Worm (Caenorhabditis elegans) whole organism, L2 larva: ENCODE measurements around the gene clec-72.

Experiments
- C34F6.9 ChIP-seq: fragments of 150-350 bp; optimal IDR thresholded peaks from 2 replicates; lab custom pipeline; 2014; ENCODE audit warnings: missing biosample characterization, missing genetic modification characterization
- F13H6.1 ChIP-seq: sonication (generic microtip); optimal IDR thresholded peaks from 2 replicates; lab custom pipeline; 2016; ENCODE audit warnings: missing genetic modification characterization, missing compliant biosample characterization
- R02D3.7 ChIP-seq: fragments of 150-350 bp; optimal IDR thresholded peaks from 2 replicates; lab custom pipeline; 2014; ENCODE audit warnings: missing biosample characterization, missing genetic modification characterization
- Y55F3AM.14 ChIP-seq: fragments of 200-800 bp; sonication (Bioruptor generic); optimal IDR thresholded peaks from 2 replicates; lab custom pipeline; 2018; ENCODE audit warnings: mild to moderate bottlenecking, missing genetic modification characterization, missing compliant biosample characterization
- alr-1 ChIP-seq: fragments of 150-350 bp; optimal IDR thresholded peaks from 2 replicates; lab custom pipeline; 2014; ENCODE audit warnings: missing biosample characterization, missing genetic modification characterization
- aly-2 ChIP-seq: fragments of 150-350 bp; optimal IDR thresholded peaks from 2 replicates; lab custom pipeline; 2014; ENCODE audit warnings: missing biosample characterization, missing genetic modification characterization
- ama-1 ChIP-seq: fragments of 150-350 bp; optimal IDR thresholded peaks from 2 replicates; lab custom pipeline; 2018; ENCODE audit warnings: inconsistent platforms
- blmp-1 ChIP-seq: sonication (generic microtip); optimal IDR thresholded peaks from 2 replicates; lab custom pipeline; 2017; ENCODE audit warnings: missing genetic modification characterization, mild to moderate bottlenecking, missing compliant biosample characterization, antibody characterized with exemption, moderate library complexity; ENCODE audit not compliant: insufficient read depth
- ceh-16 ChIP-seq: fragments of 150-350 bp; optimal IDR thresholded peaks from 2 replicates; lab custom pipeline; 2014; ENCODE audit warnings: missing biosample characterization, missing genetic modification characterization
- ceh-82 ChIP-seq: fragments of 150-350 bp; optimal IDR thresholded peaks from 2 replicates; lab custom pipeline; 2014; ENCODE audit warnings: missing biosample characterization, missing genetic modification characterization
- dmd-4 ChIP-seq: sonication (generic microtip); optimal IDR thresholded peaks from 2 replicates; lab custom pipeline; 2017; ENCODE audit warnings: missing biosample characterization, missing genetic modification characterization
- egl-27 ChIP-seq: sonication (generic microtip); optimal IDR thresholded peaks from 3 replicates; lab custom pipeline; 2017; ENCODE audit warnings: missing biosample characterization, missing genetic modification reagents, missing genetic modification characterization
- elt-1 ChIP-seq: fragments of 150-350 bp; optimal IDR thresholded peaks from 2 replicates; lab custom pipeline; 2014; ENCODE audit warnings: missing biosample characterization, missing genetic modification characterization
- elt-3 ChIP-seq: sonication (generic microtip); optimal IDR thresholded peaks from 2 replicates; lab custom pipeline; 2017; ENCODE audit warnings: missing biosample characterization, missing genetic modification characterization
- fos-1 ChIP-seq: fragments of 150-350 bp; optimal IDR thresholded peaks from 2 replicates; lab custom pipeline; 2014; ENCODE audit warnings: missing biosample characterization, missing genetic modification characterization
- gmeb-1 ChIP-seq: fragments of 150-350 bp; optimal IDR thresholded peaks from 2 replicates; lab custom pipeline; 2014; ENCODE audit warnings: missing biosample characterization, missing genetic modification characterization
- lin-11 ChIP-seq: fragments of 150-350 bp; sonication (generic microtip); optimal IDR thresholded peaks from 2 replicates; lab custom pipeline; 2014; ENCODE audit warnings: missing biosample characterization, missing genetic modification characterization, inconsistent platforms, mixed read lengths
- lin-39 ChIP-seq: fragments of 150-350 bp; optimal IDR thresholded peaks from 2 replicates; lab custom pipeline; 2014; ENCODE audit warnings: missing biosample characterization, missing genetic modification reagents, missing genetic modification characterization
- lsy-2 ChIP-seq, 2 experiments: fragments of 150-350 bp in 1 of 2; sonication (generic microtip) in 1 of 2; optimal IDR thresholded peaks; 2 replicates each; lab custom pipeline; 2014 to 2017; ENCODE audit warnings: missing biosample characterization in 2 of 2, missing genetic modification characterization in 2 of 2
- mab-5 ChIP-seq: fragments of 150-350 bp; optimal IDR thresholded peaks from 2 replicates; lab custom pipeline; 2014; ENCODE audit warnings: missing biosample characterization, missing genetic modification characterization
- mbf-1 ChIP-seq: sonication (generic microtip); optimal IDR thresholded peaks from 2 replicates; lab custom pipeline; 2017; ENCODE audit warnings: missing biosample characterization, missing genetic modification characterization
- mdl-1 ChIP-seq, 2 experiments: fragments of 150-350 bp in 1 of 2; sonication (generic microtip) in 1 of 2; optimal IDR thresholded peaks; 2 replicates each; lab custom pipeline; 2017; ENCODE audit warnings: missing biosample characterization in 2 of 2, missing genetic modification characterization in 2 of 2
- nhr-10 ChIP-seq: sonication (generic microtip); optimal IDR thresholded peaks from 2 replicates; lab custom pipeline; 2017; ENCODE audit warnings: missing biosample characterization, missing genetic modification characterization
- nhr-11 ChIP-seq: fragments of 150-350 bp; optimal IDR thresholded peaks from 2 replicates; lab custom pipeline; 2014; ENCODE audit warnings: missing biosample characterization, missing genetic modification characterization
- nhr-12 ChIP-seq: fragments of 150-350 bp; optimal IDR thresholded peaks from 2 replicates; lab custom pipeline; 2014; ENCODE audit warnings: missing biosample characterization, missing genetic modification characterization
- nhr-129 ChIP-seq: fragments of 150-350 bp; optimal IDR thresholded peaks from 2 replicates; lab custom pipeline; 2014; ENCODE audit warnings: missing biosample characterization, missing genetic modification characterization
- nhr-21 ChIP-seq: fragments of 150-350 bp; optimal IDR thresholded peaks from 2 replicates; lab custom pipeline; 2014; ENCODE audit warnings: missing biosample characterization, missing genetic modification characterization
- nhr-23 ChIP-seq: fragments of 150-350 bp; optimal IDR thresholded peaks from 2 replicates; lab custom pipeline; 2014; ENCODE audit warnings: missing biosample characterization, missing genetic modification reagents, missing genetic modification characterization
- nhr-6 ChIP-seq: fragments of 150-350 bp; optimal IDR thresholded peaks from 2 replicates; lab custom pipeline; 2014; ENCODE audit warnings: missing biosample characterization, missing genetic modification characterization
- peb-1 ChIP-seq: fragments of 150-350 bp; optimal IDR thresholded peaks from 2 replicates; lab custom pipeline; 2014; ENCODE audit warnings: missing biosample characterization, missing genetic modification characterization
- sem-4 ChIP-seq: fragments of 150-350 bp; optimal IDR thresholded peaks from 2 replicates; lab custom pipeline; 2014; ENCODE audit warnings: missing biosample characterization, missing genetic modification reagents, missing genetic modification characterization
- skn-1 ChIP-seq: sonication (generic microtip); optimal IDR thresholded peaks from 2 replicates; lab custom pipeline; 2017; ENCODE audit warnings: missing biosample characterization, missing genetic modification characterization
- sma-9 ChIP-seq, 2 experiments: fragments of 150-350 bp in 1 of 2; sonication (generic microtip) in 1 of 2; optimal IDR thresholded peaks; 2 replicates each; lab custom pipeline; 2014 to 2016; ENCODE audit warnings: missing genetic modification characterization in 2 of 2, mild to moderate bottlenecking in 1 of 2, missing biosample characterization in 1 of 2, missing compliant biosample characterization in 1 of 2, missing genetic modification reagents in 1 of 2, moderate library complexity in 1 of 2
- snpc-4 ChIP-seq: fragments of 150-350 bp; optimal IDR thresholded peaks from 2 replicates; lab custom pipeline; 2014; ENCODE audit warnings: missing biosample characterization, missing genetic modification characterization
- unc-39 ChIP-seq: fragments of 150-350 bp; optimal IDR thresholded peaks from 2 replicates; lab custom pipeline; 2014; ENCODE audit warnings: missing biosample characterization, missing genetic modification characterization
- ztf-1 ChIP-seq: fragments of 200-800 bp; sonication (Bioruptor generic); conservative IDR thresholded peaks from 2 replicates; pipeline ENCODE4 v1.3.6; 2022; ENCODE audit warnings: missing genetic modification characterization, missing compliant biosample characterization
- ztf-11 ChIP-seq: sonication (generic microtip); optimal IDR thresholded peaks from 2 replicates; lab custom pipeline; 2017; ENCODE audit warnings: missing biosample characterization, missing genetic modification characterization
- ztf-4 ChIP-seq: fragments of 150-350 bp; optimal IDR thresholded peaks from 2 replicates; lab custom pipeline; 2014; ENCODE audit warnings: missing biosample characterization, missing genetic modification characterization

Gene clec-72

DNA sequence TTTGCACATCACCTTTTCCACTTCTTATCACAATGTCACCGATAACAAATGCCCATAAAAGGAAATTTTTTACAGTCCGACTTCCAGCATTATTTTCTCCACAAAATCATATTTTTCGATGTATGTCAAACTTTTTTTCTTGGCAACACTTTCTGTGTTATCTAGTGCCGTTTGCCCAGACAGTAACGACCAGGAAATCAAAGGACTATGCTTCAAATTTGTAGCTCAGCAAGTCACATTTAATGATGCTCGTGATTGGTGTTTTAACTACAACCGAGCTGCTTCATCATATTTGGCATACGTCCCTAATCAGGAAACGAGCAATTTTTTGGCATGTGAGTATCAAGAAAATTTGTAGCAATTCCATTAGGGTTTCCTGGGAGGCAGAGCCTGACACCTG lies 18.9 kb downstream of the clec-72 start:
- no peak for TF ChIP-seq blmp-1 (tag; lab: Kevin White, UChicago)
- no peak for TF ChIP-seq nhr-11 (tag; lab: Kevin White, UChicago)
- no peak for TF ChIP-seq nhr-10
- no peak for TF ChIP-seq ama-1 (lab: Kevin White, UChicago)
- no peak for TF ChIP-seq gmeb-1
- no peak for TF ChIP-seq nhr-12
- TF ChIP-seq snpc-4 (tag; lab: Kevin White, UChicago), result no peak
- no peak for TF ChIP-seq elt-1 (tag; lab: Kevin White, UChicago)
- TF ChIP-seq ztf-1 (GFP tag; lab: Robert Waterston, UW), result no peak
- no peak for TF ChIP-seq C34F6.9

ce11 chrIV:3965013-3965412 lies 20.4 kb downstream of the clec-72 start, which contains the start of gene clec-76:
Gene clec-76, plus strand, starts transcription at chrIV:3965246.
- TF ChIP-seq ceh-16 (tag; lab: Kevin White, UChicago) (no peak), sma-9 (GFP tag; optimal IDR thresholded peaks at IDR 0.05; lab: Kevin White, UChicago) (peak; percentile 52), sma-9 (tag; optimal IDR thresholded peaks at IDR 0.05; lab: Kevin White, UChicago) (no peak), fos-1 (tag; lab: Kevin White, UChicago) (peak; percentile 41)

ce11 chrIV:3973049-3973448 lies 28.4 kb downstream of the clec-72 start, which contains the start of gene clec-79:
Gene clec-79, plus strand, starts transcription at chrIV:3973349.
- TF ChIP-seq F13H6.1 (tag; lab: Kevin White, UChicago) (no peak), alr-1 (no peak), egl-27 (tag; lab: Kevin White, UChicago) (no peak), gmeb-1 (no peak), nhr-21 (no peak), sma-9 (GFP tag; optimal IDR thresholded peaks at IDR 0.05; lab: Kevin White, UChicago) (no peak), sma-9 (tag; optimal IDR thresholded peaks at IDR 0.05; lab: Kevin White, UChicago) (no peak), nhr-11 (tag; lab: Kevin White, UChicago) (no peak), lin-11 (no peak), nhr-23 (tag; lab: Kevin White, UChicago) (no peak), mdl-1 (tag; optimal IDR thresholded peaks at IDR 0.05; lab: Kevin White, UChicago) (no peak), skn-1 (tag; lab: Kevin White, UChicago) (no peak), ztf-1 (GFP tag; lab: Robert Waterston, UW) (no peak), elt-1 (tag; lab: Kevin White, UChicago) (no peak)

ce11 chrIV:3977965-3978523 lies 33.4 kb downstream of the clec-72 start, which contains the start of gene srh-220:
Gene srh-220, minus strand, starts transcription at chrIV:3978015.
- no peak for TF ChIP-seq gmeb-1
- TF ChIP-seq elt-3 (tag; lab: Kevin White, UChicago), result no peak
- no peak for TF ChIP-seq sem-4 (tag; lab: Kevin White, UChicago)
- no peak for TF ChIP-seq ztf-1 (GFP tag; lab: Robert Waterston, UW)
- TF ChIP-seq nhr-10, result no peak
- TF ChIP-seq fos-1 (tag; lab: Kevin White, UChicago), result no peak
- TF ChIP-seq nhr-6 (tag; lab: Kevin White, UChicago), result no peak
- no peak for TF ChIP-seq ztf-11 (tag; lab: Kevin White, UChicago)
- no peak for TF ChIP-seq mab-5
- no peak for TF ChIP-seq R02D3.7
- TF ChIP-seq nhr-129 (tag; lab: Kevin White, UChicago), result no peak
- no peak for TF ChIP-seq nhr-11 (tag; lab: Kevin White, UChicago)
- no peak for TF ChIP-seq lin-11
- no peak for TF ChIP-seq ztf-4
- no peak for TF ChIP-seq snpc-4 (tag; lab: Kevin White, UChicago)
- no peak for TF ChIP-seq mbf-1

ce11 chrIV:3979525-3979924 lies 34.9 kb downstream of the clec-72 start, which contains the start of gene srh-222:
Gene srh-222, plus strand, starts transcription at chrIV:3979825.
- TF ChIP-seq ceh-82 (tag; lab: Kevin White, UChicago) (no peak), lsy-2 (tag; optimal IDR thresholded peaks at IDR 0.05; lab: Kevin White, UChicago) (no peak), R02D3.7 (no peak), ama-1 (lab: Kevin White, UChicago) (no peak)

- no peak for TF ChIP-seq dmd-4
- TF ChIP-seq mdl-1 (tag; optimal IDR thresholded peaks at IDR 0.05; lab: Kevin White, UChicago), result no peak
- no peak for TF ChIP-seq peb-1
- no peak for TF ChIP-seq unc-39 (tag; lab: Kevin White, UChicago)
- no peak for TF ChIP-seq ama-1 (lab: Kevin White, UChicago)
- TF ChIP-seq lin-39 (tag; lab: Kevin White, UChicago), result no peak
- TF ChIP-seq nhr-129 (tag; lab: Kevin White, UChicago), result no peak
- TF ChIP-seq aly-2 (tag; lab: Kevin White, UChicago), result no peak
- TF ChIP-seq Y55F3AM.14 (GFP tag; lab: Kevin White, UChicago), result no peak
- no peak for TF ChIP-seq skn-1 (tag; lab: Kevin White, UChicago)
- TF ChIP-seq mab-5, result no peak
- TF ChIP-seq nhr-23 (tag; lab: Kevin White, UChicago), result no peak
- TF ChIP-seq ceh-82 (tag; lab: Kevin White, UChicago), result no peak
- no peak for TF ChIP-seq snpc-4 (tag; lab: Kevin White, UChicago)
- TF ChIP-seq elt-3 (tag; lab: Kevin White, UChicago), result no peak
Observed at ce11 chrIV:3981601-3982000, 37.0 kb downstream of the clec-72 start, which contains the start of gene srh-223. Gene srh-223, plus strand, starts transcription at chrIV:3981901.
